Worm (Caenorhabditis elegans) whole organism, dauer: ENCODE measurements around the gene ins-17.

Experiments
- unc-62 ChIP-seq: sonication (generic microtip); optimal IDR thresholded peaks from 2 replicates; lab custom pipeline; 2017; ENCODE audit warnings: missing biosample characterization, missing genetic modification reagents, missing genetic modification characterization

The ins-17 gene

DNA sequence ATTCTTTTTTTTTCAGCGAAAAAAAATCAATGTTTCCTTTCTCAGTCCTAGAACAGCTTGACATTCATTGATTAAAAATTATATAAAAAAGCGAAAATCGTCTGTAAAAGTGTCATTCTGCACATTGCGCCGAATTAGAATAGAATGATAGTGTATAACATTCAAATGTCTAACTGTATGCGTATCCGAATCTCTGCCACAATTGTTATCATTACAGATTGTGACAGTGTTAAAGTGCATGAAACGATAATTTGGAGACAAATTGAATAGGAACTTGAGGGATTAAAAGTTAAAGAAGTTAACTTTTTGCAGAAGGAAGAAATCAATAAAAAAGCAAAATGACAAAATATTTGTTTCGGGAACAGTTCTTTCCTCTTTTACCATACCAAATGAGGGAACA is 9.0 kb downstream of the ins-17 start:
- no peak for TF ChIP-seq unc-62 (GFP tag; lab: Kevin White, UChicago)

DNA sequence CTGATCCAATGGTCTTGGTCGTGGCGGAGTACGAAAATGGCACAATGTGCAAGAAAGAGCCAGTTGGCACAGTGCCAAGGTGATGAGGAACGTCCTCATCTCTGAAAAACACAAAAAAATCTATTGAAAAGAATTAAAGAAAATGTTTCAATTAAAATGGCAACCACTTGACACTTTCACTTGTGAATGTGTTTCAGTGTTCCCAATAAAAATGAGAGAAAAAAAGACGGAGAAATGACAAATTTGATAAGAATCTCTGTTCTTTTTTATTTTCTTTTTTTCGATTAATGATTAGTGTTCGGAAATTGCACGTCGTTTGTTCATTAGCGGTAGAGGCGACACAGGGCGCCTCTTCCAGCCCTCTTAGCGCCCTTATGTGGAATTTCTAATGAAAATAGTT is 10.1 kb downstream of the ins-17 start, which contains the start of gene ndg-4:
Gene ndg-4, minus strand, starts transcription at position 101 of the 400 bp plus-strand sequence.
- TF ChIP-seq unc-62 (GFP tag; lab: Kevin White, UChicago), result no peak

DNA sequence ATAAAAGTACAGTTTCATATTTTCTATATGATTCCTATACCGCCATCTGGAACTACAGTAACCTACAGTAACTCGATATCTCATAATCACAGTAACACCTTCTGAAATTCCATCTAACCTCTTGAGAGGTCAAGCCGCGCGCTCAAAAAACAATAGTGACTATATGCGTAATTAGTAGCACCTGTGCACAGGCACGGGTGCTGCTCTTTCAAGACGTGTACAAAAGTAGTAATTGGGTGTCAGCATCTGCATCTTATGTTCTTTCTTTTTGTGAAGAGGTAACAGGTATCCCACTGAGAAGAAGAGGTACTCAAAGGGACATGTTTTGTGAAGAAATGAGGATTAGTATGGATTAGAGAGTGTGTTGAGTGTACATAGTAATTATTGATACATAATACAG is 16.0 kb downstream of the ins-17 start:
- no peak for TF ChIP-seq unc-62 (GFP tag; lab: Kevin White, UChicago)

DNA sequence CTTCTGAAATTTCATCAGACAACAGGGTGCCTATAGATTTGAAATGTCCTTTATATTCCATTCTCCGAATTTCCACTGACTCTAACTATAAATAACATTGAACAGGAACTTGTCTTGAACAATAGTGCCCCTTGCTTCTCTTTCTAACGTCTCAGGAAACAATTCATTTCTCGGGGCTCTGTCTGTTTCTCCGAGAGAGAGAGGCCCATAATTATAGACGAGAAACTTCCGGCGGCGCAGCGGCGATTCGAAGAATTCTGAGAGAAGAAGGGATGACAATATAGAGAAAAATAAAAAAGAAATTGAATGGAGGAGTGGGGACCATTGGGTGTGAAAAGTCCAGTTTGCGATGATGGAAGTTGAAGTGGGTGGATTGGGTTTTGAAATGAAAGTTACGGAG is 17.1 kb downstream of the ins-17 start:
- no peak for TF ChIP-seq unc-62 (GFP tag; lab: Kevin White, UChicago)

DNA sequence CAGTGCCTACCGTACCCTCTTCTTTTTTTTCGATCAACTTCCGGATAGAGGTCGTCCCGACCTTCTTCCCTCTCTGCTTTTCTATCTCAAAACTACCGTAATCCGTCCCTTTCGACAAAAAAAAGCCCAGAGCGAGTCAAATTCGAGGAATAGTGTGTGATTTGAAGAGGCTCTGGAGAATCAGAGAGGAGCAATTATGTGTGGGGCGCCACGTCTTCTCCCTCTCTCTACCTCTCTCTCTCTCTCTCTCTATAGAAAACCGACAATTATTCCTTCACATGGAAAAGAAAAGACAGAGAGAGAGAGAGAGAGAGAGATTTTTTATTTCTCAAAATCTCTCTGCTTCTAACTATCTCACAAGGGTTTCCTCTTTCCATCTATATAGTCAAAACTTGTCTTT is 20.8 kb downstream of the ins-17 start:
- no peak for TF ChIP-seq unc-62 (GFP tag; lab: Kevin White, UChicago)

DNA sequence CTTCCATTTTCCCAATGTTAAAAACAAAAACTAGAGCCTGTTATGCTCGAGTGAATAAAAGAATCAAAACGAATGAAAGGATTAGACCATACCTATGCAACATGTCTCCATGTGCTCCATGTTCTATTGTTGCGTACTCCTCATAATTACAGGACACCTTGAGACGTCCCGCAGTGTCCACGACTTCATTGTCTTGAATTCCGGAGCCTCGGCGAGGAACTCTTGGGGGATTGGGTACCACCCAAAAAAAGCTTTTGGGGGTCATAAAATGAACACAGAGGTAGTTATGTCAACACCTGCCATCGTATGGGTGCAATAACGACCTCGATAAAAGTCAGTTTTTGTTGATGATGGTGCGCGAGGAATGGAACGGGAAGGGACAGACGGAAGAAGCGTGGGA is 22.5 kb downstream of the ins-17 start:
- TF ChIP-seq unc-62 (GFP tag; lab: Kevin White, UChicago), result no peak

DNA sequence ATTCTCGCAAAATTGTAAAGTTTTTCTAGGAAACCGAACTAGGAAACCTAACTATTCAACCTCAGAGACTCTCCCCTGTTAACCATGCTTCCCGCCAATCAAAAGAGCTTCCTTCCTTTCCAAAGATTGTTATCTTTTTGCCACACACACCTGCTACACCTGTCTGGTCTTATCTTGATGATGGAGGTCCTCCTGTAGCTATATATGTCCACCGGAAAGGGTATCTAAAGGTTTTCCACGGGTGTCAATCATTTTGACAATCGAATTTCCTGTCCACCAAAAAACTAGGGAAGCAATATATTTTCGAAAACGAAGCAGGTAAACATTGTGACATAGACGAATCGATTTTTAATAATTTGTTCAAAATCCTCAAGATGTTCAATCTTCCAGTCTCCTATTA is 23.6 kb downstream of the ins-17 start:
- TF ChIP-seq unc-62 (GFP tag; lab: Kevin White, UChicago), result no peak

DNA sequence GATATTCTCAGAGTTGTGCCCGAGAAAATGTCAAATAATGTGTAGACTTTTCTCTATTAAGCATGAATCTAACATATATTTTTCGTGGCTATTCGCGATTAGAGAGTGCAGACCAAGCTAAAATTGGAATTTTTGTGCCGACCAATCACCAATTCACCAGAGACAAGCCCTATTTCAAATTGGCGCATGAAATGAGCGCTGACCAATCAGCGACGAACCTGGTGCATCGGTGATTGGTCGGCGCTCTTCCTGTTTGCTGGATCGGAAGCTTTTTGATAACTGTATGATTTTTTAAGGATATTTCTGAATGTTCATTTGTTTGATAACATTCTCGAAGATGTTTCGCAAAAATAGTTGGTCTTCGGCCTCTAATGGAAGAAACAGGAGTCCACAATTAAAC is 24.1 kb downstream of the ins-17 start:
- no peak for TF ChIP-seq unc-62 (GFP tag; lab: Kevin White, UChicago)

DNA sequence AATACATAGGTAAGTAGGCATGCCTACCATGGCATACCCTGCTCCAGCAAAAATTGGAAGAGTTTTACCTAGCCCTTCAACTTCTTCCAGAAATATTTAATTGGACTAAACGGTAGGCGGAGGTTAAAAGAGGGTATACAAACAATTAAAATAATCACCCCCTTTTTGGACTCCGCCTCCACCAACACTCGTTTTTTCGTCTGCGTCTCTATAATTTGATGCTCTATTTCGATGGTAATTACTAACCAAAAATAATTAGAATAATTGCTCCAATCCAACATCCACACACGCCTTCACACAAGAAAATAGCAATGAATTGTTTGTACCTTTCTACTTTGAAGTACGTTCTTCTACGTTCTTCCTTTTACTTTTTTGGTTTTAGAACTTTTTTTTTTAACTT is 24.6 kb downstream of the ins-17 start:
- no peak for TF ChIP-seq unc-62 (GFP tag; lab: Kevin White, UChicago)

DNA sequence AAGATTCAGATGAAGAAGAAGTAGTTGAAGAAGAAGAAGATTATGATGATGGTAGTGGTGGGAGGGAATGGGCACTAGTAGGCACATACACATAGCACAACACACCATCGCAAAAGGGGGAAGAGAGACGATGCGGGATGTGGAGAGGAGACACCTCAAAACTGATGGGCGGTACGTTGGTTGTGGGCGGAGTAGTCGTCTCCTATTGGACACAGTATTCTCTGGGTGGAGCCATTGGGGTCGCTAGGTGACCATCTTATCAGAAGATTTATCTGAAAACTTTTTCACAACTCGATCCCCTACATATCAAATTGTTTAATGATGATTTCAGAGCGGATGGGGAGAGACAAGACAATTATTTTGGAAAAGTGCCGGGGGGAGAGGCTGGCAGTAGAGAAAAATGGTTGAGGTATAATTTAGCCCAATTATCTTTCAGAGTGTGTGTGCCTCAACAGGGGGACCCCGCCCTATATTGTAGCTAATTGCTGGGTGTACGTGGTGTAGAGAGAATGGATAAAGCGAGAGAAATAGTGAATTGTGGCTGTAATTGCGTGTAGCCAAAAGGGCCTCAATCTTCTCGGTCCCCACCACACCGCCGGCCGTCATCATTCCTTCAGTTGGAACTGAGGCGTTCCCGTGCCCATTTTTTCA is 26.5 kb downstream of the ins-17 start:
- TF ChIP-seq unc-62 (GFP tag; lab: Kevin White, UChicago), result no peak

DNA sequence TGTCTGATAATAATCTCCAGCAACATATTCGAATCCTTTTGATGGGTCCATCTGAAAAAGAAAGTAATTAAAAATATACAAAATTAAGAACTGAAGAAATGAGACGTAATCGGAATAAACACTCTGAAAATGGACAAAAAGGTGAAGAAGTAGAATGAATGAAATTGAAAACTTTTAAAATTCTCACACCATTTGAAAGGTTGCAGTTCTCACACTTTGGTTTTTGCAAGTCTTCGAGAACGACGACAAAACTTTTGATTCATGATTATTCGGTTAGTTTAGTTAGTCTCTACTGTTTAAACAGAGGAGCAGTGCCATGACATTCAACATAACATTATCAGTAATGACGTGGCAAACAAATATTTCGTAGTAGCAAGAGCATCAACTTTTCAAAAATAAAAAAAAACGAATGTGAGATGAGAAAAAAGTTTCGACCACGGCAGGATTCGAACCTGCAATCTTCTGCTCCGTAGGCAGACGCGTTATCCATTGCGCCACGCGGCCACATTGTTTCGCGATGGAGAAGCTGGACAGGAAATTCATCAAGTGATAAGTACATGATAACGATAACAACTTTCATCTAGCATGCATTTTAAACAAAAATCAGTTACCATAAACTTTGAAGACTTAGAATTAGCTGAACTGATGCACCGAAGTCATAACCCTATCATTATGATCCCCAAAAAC is 27.3 kb downstream of the ins-17 start, which contains the start of gene ceh-43:
Gene ceh-43, minus strand, starts transcription at position 51 of the 687 bp plus-strand sequence.
- TF ChIP-seq unc-62 (GFP tag; lab: Kevin White, UChicago), result no peak

DNA sequence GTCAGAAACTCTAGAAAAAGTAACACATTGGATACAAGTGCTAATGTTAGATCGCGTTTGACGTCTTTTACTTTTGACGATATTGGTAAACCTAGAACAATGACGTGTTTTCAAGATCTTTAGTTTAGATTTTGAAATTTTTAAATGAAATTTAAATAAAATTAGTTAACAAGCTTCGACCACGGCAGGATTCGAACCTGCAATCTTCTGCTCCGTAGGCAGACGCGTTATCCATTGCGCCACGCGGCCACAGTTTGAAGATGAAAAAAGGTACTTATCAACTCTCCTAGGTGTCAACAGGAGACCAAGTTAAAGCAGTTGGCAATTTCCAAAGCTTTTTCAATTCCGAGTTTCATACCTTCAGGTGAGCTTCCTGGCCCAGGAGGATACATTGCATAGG is 28.0 kb downstream of the ins-17 start:
- TF ChIP-seq unc-62 (GFP tag; lab: Kevin White, UChicago), result no peak

DNA sequence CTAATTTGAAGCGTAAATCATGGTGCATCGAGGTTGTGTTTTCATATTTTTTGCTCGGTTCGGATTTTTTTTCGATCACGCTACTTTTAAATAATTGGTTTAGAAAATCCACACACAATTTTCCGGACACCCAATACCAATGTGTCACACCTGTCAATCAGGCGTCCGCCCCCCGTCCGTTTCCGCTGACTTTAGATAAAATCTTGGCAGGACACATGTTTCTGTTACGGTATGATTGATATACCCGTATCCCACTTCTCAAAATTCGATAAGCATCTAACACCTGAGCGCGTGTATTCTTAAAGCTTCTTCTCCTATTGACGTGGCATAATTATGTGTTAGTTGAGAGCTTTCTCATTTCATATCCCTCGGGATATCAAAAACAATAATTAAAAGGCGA is 29.3 kb downstream of the ins-17 start:
- no peak for TF ChIP-seq unc-62 (GFP tag; lab: Kevin White, UChicago)

DNA sequence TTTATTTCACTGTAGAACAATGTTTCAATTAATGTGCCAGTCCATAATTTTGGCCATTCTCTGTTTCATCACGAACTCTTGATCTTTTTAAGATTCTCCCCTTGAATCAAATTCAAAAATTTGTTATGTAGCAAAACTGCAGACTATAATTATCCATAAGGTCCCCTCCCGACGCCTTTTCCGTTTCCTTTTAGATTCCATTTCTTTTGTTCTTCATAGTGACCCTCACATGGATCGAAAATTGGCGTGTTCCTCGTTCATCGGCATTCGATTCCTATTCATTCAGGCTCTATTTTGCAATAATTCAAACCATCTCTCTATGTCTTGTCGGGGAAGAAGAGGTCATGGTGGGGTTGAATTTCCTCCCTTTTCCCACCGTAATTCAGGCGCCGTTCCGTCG is 32.9 kb downstream of the ins-17 start:
- TF ChIP-seq unc-62 (GFP tag; lab: Kevin White, UChicago), result no peak

DNA sequence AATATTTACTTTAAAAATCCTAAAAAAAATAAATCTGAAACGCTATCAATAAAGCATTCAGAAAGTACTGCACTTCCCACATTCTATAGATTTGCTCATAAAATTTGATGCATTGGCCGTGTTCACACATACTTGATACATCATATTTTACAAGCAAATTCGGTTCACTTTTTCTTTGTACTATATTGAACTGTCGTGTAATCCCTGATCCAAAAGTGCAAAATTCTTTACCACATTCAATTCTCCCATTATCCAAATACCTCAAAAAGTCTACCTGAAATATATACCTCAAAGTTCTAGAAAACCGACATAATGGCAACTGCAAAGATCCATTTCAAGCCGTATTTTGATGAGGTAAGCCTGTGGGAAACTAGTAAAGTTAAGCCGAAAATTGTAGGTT is 35.6 kb downstream of the ins-17 start, which contains the start of gene nex-3:
Gene nex-3, plus strand, starts transcription at position 301 of the 400 bp plus-strand sequence.
- TF ChIP-seq unc-62 (GFP tag; lab: Kevin White, UChicago), result no peak

DNA sequence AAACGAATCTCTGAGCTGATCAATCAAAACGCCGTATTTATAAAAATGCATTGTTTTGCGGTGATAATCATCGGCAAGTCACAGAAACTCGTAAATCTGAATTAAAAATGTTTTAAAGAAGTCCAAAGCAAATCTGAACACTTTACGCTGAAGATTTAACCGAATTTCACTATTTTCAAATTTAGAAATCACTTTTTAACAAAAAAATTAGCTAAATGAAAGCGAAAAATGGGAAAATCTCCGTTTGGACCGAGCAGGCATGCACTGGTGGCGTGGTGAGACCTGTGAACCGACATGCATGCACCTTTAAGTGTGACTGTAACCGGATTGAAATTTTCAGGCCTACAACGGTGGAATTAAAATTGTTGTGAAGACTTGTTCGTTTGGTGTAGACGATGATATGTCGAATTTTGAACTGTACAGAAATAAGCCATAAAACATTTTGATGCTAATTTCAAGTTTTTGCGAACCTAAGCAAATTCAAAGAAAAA is 37.8 kb downstream of the ins-17 start, which contains the start of gene C28A5.2:
Gene C28A5.2, minus strand, starts transcription at position 51 of the 491 bp plus-strand sequence.
- TF ChIP-seq unc-62 (GFP tag; lab: Kevin White, UChicago), result no peak

DNA sequence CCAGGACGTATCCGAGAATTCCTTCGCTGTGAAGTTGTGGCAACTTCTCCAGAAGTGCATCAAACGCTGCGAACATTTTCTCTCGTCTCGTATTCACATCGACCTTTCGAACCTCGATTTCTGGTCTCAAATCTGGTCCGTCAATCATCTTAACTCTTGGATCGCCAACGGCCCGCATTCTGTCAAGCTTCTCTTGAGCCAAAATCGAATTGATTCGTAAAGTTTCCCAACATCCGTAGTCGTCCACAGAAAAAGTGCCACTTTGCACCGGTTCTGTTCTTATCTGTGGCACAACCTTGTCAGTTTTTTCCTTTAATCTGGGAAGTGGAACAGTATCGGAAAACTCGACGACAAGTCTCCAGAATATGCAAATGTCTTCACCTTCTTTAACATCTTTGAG is 42.1 kb downstream of the ins-17 start:
- no peak for TF ChIP-seq unc-62 (GFP tag; lab: Kevin White, UChicago)
